Fruit fly (Drosophila melanogaster) whole organism, embryonic: ENCODE data around the gene CG43610.

Experiments
- ATbp ChIP-seq: fragments of 200-800 bp; sonication (Bioruptor generic); optimal IDR thresholded peaks from 2 replicates; lab custom pipeline; 2017; ENCODE audit warnings: missing biosample characterization, mild to moderate bottlenecking, missing genetic modification characterization, missing genetic modification reagents
- CG10543 ChIP-seq: fragments of 200-800 bp; sonication (Bioruptor generic); optimal IDR thresholded peaks from 3 replicates; lab custom pipeline; 2017; ENCODE audit warnings: missing biosample characterization, mild to moderate bottlenecking, missing genetic modification characterization, moderate library complexity
- CG12104 ChIP-seq: fragments of 200-800 bp; sonication (Bioruptor generic); optimal IDR thresholded peaks from 3 replicates; lab custom pipeline; 2016; ENCODE audit warnings: missing biosample characterization, missing genetic modification characterization
- CG15073 ChIP-seq: fragments of 200-800 bp; sonication (Bioruptor generic); optimal IDR thresholded peaks from 2 replicates; lab custom pipeline; 2016; ENCODE audit warnings: missing biosample characterization, missing genetic modification characterization
- CG15269 ChIP-seq: fragments of 200-800 bp; sonication (Bioruptor generic); optimal IDR thresholded peaks from 2 replicates; lab custom pipeline; 2018; ENCODE audit warnings: missing biosample characterization, mild to moderate bottlenecking, missing genetic modification characterization, moderate library complexity
- CG17568 ChIP-seq: fragments of 200-800 bp; sonication (Bioruptor generic); optimal IDR thresholded peaks from 2 replicates; lab custom pipeline; 2018; ENCODE audit warnings: missing biosample characterization, mild to moderate bottlenecking, missing genetic modification characterization, moderate library complexity
- CG17612 ChIP-seq: fragments of 200-800 bp; sonication (Bioruptor generic); IDR thresholded peaks from 2 replicates; pipeline ENCODE4 v1.3.6; 2022; ENCODE audit warnings: missing biosample characterization, missing genetic modification characterization
- CG2202 ChIP-seq: fragments of 200-800 bp; sonication (Bioruptor generic); optimal IDR thresholded peaks from 2 replicates; lab custom pipeline; 2018; ENCODE audit warnings: missing biosample characterization, mild to moderate bottlenecking, missing genetic modification characterization
- CG2712 ChIP-seq: fragments of 200-800 bp; optimal IDR thresholded peaks from 3 replicates; lab custom pipeline; 2019; ENCODE audit warnings: missing biosample characterization, mild to moderate bottlenecking, missing genetic modification characterization, moderate library complexity
- CG2875 ChIP-seq: fragments of 200-800 bp; sonication (Bioruptor generic); optimal IDR thresholded peaks from 2 replicates; lab custom pipeline; 2017; ENCODE audit warnings: missing biosample characterization, mild to moderate bottlenecking, missing genetic modification characterization, missing genetic modification reagents
- CG33213 ChIP-seq: fragments of 200-800 bp; sonication (Bioruptor generic); optimal IDR thresholded peaks from 3 replicates; lab custom pipeline; 2016; ENCODE audit warnings: missing biosample characterization, missing genetic modification characterization
- CG42726 ChIP-seq: fragments of 200-800 bp; sonication (Bioruptor generic); IDR thresholded peaks from 2 replicates; pipeline ENCODE4 v1.3.6; 2022; ENCODE audit warnings: missing biosample characterization, missing genetic modification characterization; ENCODE audit not compliant: partially characterized antibody
- CG43689 ChIP-seq: fragments of 200-800 bp; sonication (Bioruptor generic); IDR thresholded peaks from 2 replicates; pipeline ENCODE4 v1.3.6; 2022; ENCODE audit warnings: missing biosample characterization, missing genetic modification characterization
- CG5245 ChIP-seq: fragments of 200-800 bp; sonication (Bioruptor generic); optimal IDR thresholded peaks from 3 replicates; lab custom pipeline; 2016; ENCODE audit warnings: missing biosample characterization, missing genetic modification characterization
- CG6272 ChIP-seq: fragments of 200-800 bp; sonication (Bioruptor generic); IDR thresholded peaks from 2 replicates; pipeline ENCODE4 v1.3.6; 2022; ENCODE audit warnings: missing biosample characterization, missing genetic modification characterization
- CG6654 ChIP-seq: fragments of 200-800 bp; sonication (Bioruptor generic); optimal IDR thresholded peaks from 2 replicates; lab custom pipeline; 2017; ENCODE audit warnings: missing biosample characterization, mild to moderate bottlenecking, missing genetic modification characterization
- CG9727 ChIP-seq: fragments of 200-800 bp; sonication (Bioruptor generic); optimal IDR thresholded peaks from 3 replicates; lab custom pipeline; 2017; ENCODE audit warnings: missing biosample characterization, mild to moderate bottlenecking, missing genetic modification characterization
- CTCF ChIP-seq: fragments of 200-800 bp; sonication (Bioruptor generic); optimal IDR thresholded peaks from 2 replicates; lab custom pipeline; 2017; ENCODE audit warnings: missing biosample characterization, mild to moderate bottlenecking, missing genetic modification characterization, moderate library complexity
- CkIIα-i1 ChIP-seq: fragments of 200-800 bp; sonication (Bioruptor generic); IDR thresholded peaks from 2 replicates; pipeline ENCODE4 v1.3.6; 2022; ENCODE audit warnings: missing biosample characterization, missing genetic modification characterization
- H2.0 ChIP-seq: fragments of 200-800 bp; sonication (Bioruptor generic); IDR thresholded peaks from 2 replicates; pipeline ENCODE4 v1.3.6; 2022; ENCODE audit warnings: missing biosample characterization, missing genetic modification characterization
- HLH3B ChIP-seq: fragments of 200-800 bp; sonication (Bioruptor generic); IDR thresholded peaks from 2 replicates; pipeline ENCODE4 v1.3.6; 2022; ENCODE audit warnings: missing biosample characterization, missing genetic modification characterization
- Hsf ChIP-seq: fragments of 200-800 bp; sonication (Bioruptor generic); optimal IDR thresholded peaks from 3 replicates; lab custom pipeline; 2016; ENCODE audit warnings: missing biosample characterization, missing genetic modification characterization
- Lim3 ChIP-seq: fragments of 200-800 bp; sonication (Bioruptor generic); IDR thresholded peaks from 2 replicates; pipeline ENCODE4 v1.3.6; 2022; ENCODE audit warnings: missing biosample characterization, missing genetic modification characterization
- MESR4 ChIP-seq: fragments of 200-800 bp; sonication (Bioruptor generic); optimal IDR thresholded peaks from 2 replicates; lab custom pipeline; 2018; ENCODE audit warnings: missing biosample characterization, mild to moderate bottlenecking, missing genetic modification characterization, moderate library complexity
- MTF-1 ChIP-seq: fragments of 200-800 bp; sonication (Bioruptor generic); optimal IDR thresholded peaks from 2 replicates; lab custom pipeline; 2018; ENCODE audit warnings: missing biosample characterization, mild to moderate bottlenecking, missing genetic modification characterization, borderline replicate concordance
- Meics ChIP-seq: fragments of 200-800 bp; sonication (Bioruptor generic); optimal IDR thresholded peaks from 2 replicates; lab custom pipeline; 2017; ENCODE audit warnings: missing biosample characterization, mild to moderate bottlenecking, missing genetic modification characterization
- Mes4 ChIP-seq: fragments of 200-800 bp; sonication (Bioruptor generic); optimal IDR thresholded peaks from 2 replicates; lab custom pipeline; 2016; ENCODE audit warnings: missing biosample characterization, missing genetic modification characterization
- Myb ChIP-seq: fragments of 200-800 bp; sonication (Bioruptor generic); optimal IDR thresholded peaks from 2 replicates; lab custom pipeline; 2016; ENCODE audit warnings: missing biosample characterization, missing genetic modification characterization
- Ravus ChIP-seq: fragments of 200-800 bp; sonication (Bioruptor generic); IDR thresholded peaks from 2 replicates; pipeline ENCODE4 v1.3.6; 2022; ENCODE audit warnings: missing biosample characterization, missing genetic modification characterization
- Sox102F ChIP-seq: fragments of 200-800 bp; sonication (Bioruptor generic); optimal IDR thresholded peaks from 2 replicates; lab custom pipeline; 2018; ENCODE audit warnings: missing biosample characterization, mild to moderate bottlenecking, missing genetic modification characterization, moderate library complexity
- Spps ChIP-seq: fragments of 200-800 bp; sonication (Bioruptor generic); optimal IDR thresholded peaks from 2 replicates; lab custom pipeline; 2018; ENCODE audit warnings: missing biosample characterization, mild to moderate bottlenecking, missing genetic modification characterization
- Taf1 ChIP-seq: fragments of 200-800 bp; sonication (Bioruptor generic); IDR thresholded peaks from 2 replicates; pipeline ENCODE4 v1.3.6; 2022; ENCODE audit warnings: missing biosample characterization, missing genetic modification characterization
- ab ChIP-seq: fragments of 200-800 bp; sonication (Bioruptor generic); optimal IDR thresholded peaks from 2 replicates; lab custom pipeline; 2016; ENCODE audit warnings: missing biosample characterization, missing genetic modification characterization
- bab2 ChIP-seq: fragments of 200-800 bp; sonication (Bioruptor generic); optimal IDR thresholded peaks from 2 replicates; lab custom pipeline; 2016; ENCODE audit warnings: missing biosample characterization, missing genetic modification characterization
- caup ChIP-seq: fragments of 200-800 bp; sonication (Bioruptor generic); optimal IDR thresholded peaks from 3 replicates; lab custom pipeline; 2017; ENCODE audit warnings: missing biosample characterization, mild to moderate bottlenecking, missing genetic modification characterization, moderate library complexity; ENCODE audit not compliant: severe bottlenecking
- danr ChIP-seq: fragments of 200-800 bp; sonication (Bioruptor generic); IDR thresholded peaks from 2 replicates; pipeline ENCODE4 v1.3.6; 2022; ENCODE audit warnings: missing biosample characterization, missing genetic modification characterization
- emc ChIP-seq: fragments of 200-800 bp; sonication (Bioruptor generic); optimal IDR thresholded peaks from 2 replicates; lab custom pipeline; 2016; ENCODE audit warnings: missing biosample characterization, missing genetic modification characterization
- grau ChIP-seq: fragments of 200-800 bp; optimal IDR thresholded peaks from 3 replicates; lab custom pipeline; 2019; ENCODE audit warnings: missing biosample characterization, mild to moderate bottlenecking, missing genetic modification characterization, moderate library complexity
- gsb ChIP-seq: fragments of 200-800 bp; sonication (Bioruptor generic); IDR thresholded peaks from 2 replicates; pipeline ENCODE4 v1.3.6; 2022; ENCODE audit warnings: missing biosample characterization, missing genetic modification characterization
- ind ChIP-seq: fragments of 200-800 bp; sonication (Bioruptor generic); optimal IDR thresholded peaks from 3 replicates; lab custom pipeline; 2016; ENCODE audit warnings: missing biosample characterization, missing genetic modification characterization
- kah ChIP-seq: fragments of 200-800 bp; sonication (Bioruptor generic); optimal IDR thresholded peaks from 2 replicates; lab custom pipeline; 2018; ENCODE audit warnings: missing biosample characterization, mild to moderate bottlenecking, missing genetic modification characterization
- nom ChIP-seq: fragments of 200-800 bp; sonication (Bioruptor generic); optimal IDR thresholded peaks from 2 replicates; lab custom pipeline; 2017; ENCODE audit warnings: missing biosample characterization, missing genetic modification characterization, mild to moderate bottlenecking, moderate library complexity, missing genetic modification reagents
- pfk ChIP-seq: fragments of 200-800 bp; sonication (Bioruptor generic); optimal IDR thresholded peaks from 2 replicates; lab custom pipeline; 2018; ENCODE audit warnings: missing biosample characterization, mild to moderate bottlenecking, missing genetic modification characterization, moderate library complexity
- pzg ChIP-seq: fragments of 200-800 bp; sonication (Bioruptor generic); optimal IDR thresholded peaks from 3 replicates; lab custom pipeline; 2018; ENCODE audit warnings: missing biosample characterization, mild to moderate bottlenecking, missing genetic modification characterization, moderate library complexity
- sob ChIP-seq: fragments of 200-800 bp; sonication (Bioruptor generic); IDR thresholded peaks from 2 replicates; pipeline ENCODE4 v1.3.6; 2022; ENCODE audit warnings: missing biosample characterization, missing genetic modification characterization
- sr ChIP-seq: fragments of 200-800 bp; sonication (Bioruptor generic); IDR thresholded peaks from 3 replicates; pipeline ENCODE4 v1.3.6; 2022; ENCODE audit warnings: missing biosample characterization, missing genetic modification characterization
- stc ChIP-seq: fragments of 200-800 bp; sonication (Bioruptor generic); IDR thresholded peaks from 2 replicates; pipeline ENCODE4 v1.3.6; 2022; ENCODE audit warnings: missing biosample characterization, missing genetic modification characterization
- yki ChIP-seq: fragments of >200 bp; optimal IDR thresholded peaks from 3 replicates; lab custom pipeline; 2018
- zen ChIP-seq: fragments of 200-800 bp; sonication (Bioruptor generic); optimal IDR thresholded peaks from 3 replicates; lab custom pipeline; 2018; ENCODE audit warnings: missing biosample characterization, mild to moderate bottlenecking, missing genetic modification characterization, moderate library complexity

Gene CG43610

dm6 chr2L:6787029-6787972, 11.7 kb upstream of the CG43610 start (continued):
- TF ChIP-seq Lim3 (GFP tag; lab: Robert Waterston, UW) (peak; percentile 69; the same call in 1 of the 2 replicates), HLH3B (GFP tag; lab: Robert Waterston, UW) (peak; percentile 82), Myb (peak; percentile 90), Meics (GFP tag; lab: Kevin White, UChicago) (peak; percentile 97), pzg (peak; percentile 3), CG43689 (GFP tag; lab: Robert Waterston, UW) (peak; percentile 65), CG17568 (GFP tag; lab: Kevin White, UChicago) (peak; percentile 87), ind (peak; percentile 97), CG33213 (GFP tag; lab: Kevin White, UChicago) (peak; percentile 94), ab (GFP tag; lab: Kevin White, UChicago) (peak; percentile 70), CTCF (GFP tag; lab: Kevin White, UChicago) (peak; percentile 58), grau (tag; lab: Kevin White, UChicago) (peak; percentile 96), CG5245 (peak; percentile 83), zen (tag; lab: Kevin White, UChicago) (peak; percentile 74), Spps (tag; lab: Kevin White, UChicago) (peak; percentile 78), CG15073 (GFP tag; lab: Kevin White, UChicago) (peak; percentile 61), MTF-1 (GFP tag; lab: Kevin White, UChicago) (peak; percentile 43), pfk (GFP tag; lab: Kevin White, UChicago) (no peak), CG12104 (GFP tag; lab: Kevin White, UChicago) (peak; percentile 98), CG9727 (GFP tag; lab: Kevin White, UChicago) (peak; percentile 98), gsb (GFP tag; lab: Robert Waterston, UW) (peak; percentile 83), CG6654 (peak; percentile 87), CG17612 (GFP tag; lab: Robert Waterston, UW) (peak; percentile 77), sob (GFP tag; lab: Robert Waterston, UW) (peak; percentile 77), CG2202 (tag; lab: Kevin White, UChicago) (peak; percentile 86), caup (peak; percentile 91), Mes4 (GFP tag; lab: Kevin White, UChicago) (peak; percentile 96), Hsf (peak; percentile 97), H2.0 (GFP tag; lab: Robert Waterston, UW) (peak; percentile 78), stc (GFP tag; lab: Robert Waterston, UW) (peak; percentile 67), CkIIα-i1 (GFP tag; lab: Robert Waterston, UW) (0 out of 2 replicates have a peak, but pooled peaks have one; percentile 14), yki (peak; percentile 29), CG2712 (tag; lab: Kevin White, UChicago) (peak; percentile 95), CG6272 (GFP tag; lab: Robert Waterston, UW) (peak; percentile 68), sr (GFP tag; lab: Robert Waterston, UW) (peak; percentile 35; the same call in 2 of the 3 replicates), Ravus (peak; percentile 65), Sox102F (peak; percentile 92), danr (GFP tag; lab: Robert Waterston, UW) (peak; percentile 90), CG10543 (GFP tag; lab: Kevin White, UChicago) (peak; percentile 97), Taf1 (GFP tag; lab: Robert Waterston, UW) (peak; percentile 66; the same call in 1 of the 2 replicates), MESR4 (GFP tag; lab: Kevin White, UChicago) (peak; percentile 0), emc (peak; percentile 94), bab2 (peak; percentile 96), CG15269 (tag; lab: Kevin White, UChicago) (peak; percentile 95), nom (GFP tag; lab: Kevin White, UChicago) (peak; percentile 70), ATbp (GFP tag; lab: Kevin White, UChicago) (peak; percentile 90), CG42726 (GFP tag; lab: Robert Waterston, UW) (peak; percentile 6; the same call in 1 of the 2 replicates), kah (GFP tag; lab: Kevin White, UChicago) (peak; percentile 83), CG2875 (GFP tag; lab: Kevin White, UChicago) (peak; percentile 86)
